Worm (Caenorhabditis elegans) whole organism, young adult: ENCODE data around the gene cex-1.

Experiments
- F22D6.2 ChIP-seq: sonication (generic microtip); optimal IDR thresholded peaks from 2 replicates; lab custom pipeline; 2016; ENCODE audit warnings: mild to moderate bottlenecking, missing genetic modification characterization, missing compliant biosample characterization
- dpl-1 ChIP-seq: fragments of 150-350 bp; optimal IDR thresholded peaks from 2 replicates; lab custom pipeline; 2014; ENCODE audit warnings: missing biosample characterization, missing genetic modification reagents, missing genetic modification characterization
- lsl-1 ChIP-seq: fragments of 200-800 bp; sonication (Bioruptor generic); optimal IDR thresholded peaks from 2 replicates; lab custom pipeline; 2018; ENCODE audit warnings: mild to moderate bottlenecking, missing genetic modification characterization, moderate library complexity, missing compliant biosample characterization
- madf-3 ChIP-seq: fragments of 200-800 bp; sonication (Bioruptor generic); IDR thresholded peaks from 2 replicates; pipeline ENCODE4 v1.3.6; 2022; ENCODE audit warnings: missing genetic modification reagents, missing genetic modification characterization, missing compliant biosample characterization
- nfya-1 ChIP-seq: sonication (generic microtip); optimal IDR thresholded peaks from 2 replicates; lab custom pipeline; 2017; ENCODE audit warnings: antibody characterized with exemption, missing compliant biosample characterization, missing genetic modification characterization, borderline replicate concordance; ENCODE audit not compliant: insufficient read depth
- ztf-22 ChIP-seq: fragments of 200-800 bp; sonication (Bioruptor generic); optimal IDR thresholded peaks from 2 replicates; lab custom pipeline; 2018; ENCODE audit warnings: mild to moderate bottlenecking, missing genetic modification characterization, moderate library complexity, missing compliant biosample characterization

DNA sequence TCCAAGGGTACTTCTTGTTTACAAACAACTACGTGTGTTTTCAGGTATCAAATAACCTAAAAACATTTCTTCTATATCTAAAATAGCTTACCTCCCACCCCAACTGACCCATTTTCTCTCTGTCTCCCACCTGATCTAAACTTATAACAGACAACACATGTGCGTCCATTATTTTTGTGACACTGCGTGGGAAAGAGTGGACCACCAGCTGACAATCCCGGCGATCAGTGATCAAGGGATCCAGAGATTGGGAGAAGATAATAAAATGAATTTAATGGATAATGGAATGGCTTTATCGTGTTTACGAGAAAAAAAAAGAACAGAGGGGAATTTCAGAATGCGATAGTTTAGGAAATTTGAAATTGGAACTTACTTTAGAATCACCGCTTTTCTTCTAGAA lies 1.7 kb downstream of the cex-1 start:
- TF ChIP-seq lsl-1 (GFP tag; lab: Kevin White, UChicago) (no peak), F22D6.2 (tag; lab: Kevin White, UChicago) (no peak), nfya-1 (tag; lab: Kevin White, UChicago) (no peak), madf-3 (GFP tag; lab: Robert Waterston, UW) (no peak), dpl-1 (GFP tag; lab: Kevin White, UChicago) (no peak), ztf-22 (GFP tag; lab: Kevin White, UChicago) (no peak)
